Fruit fly (Drosophila melanogaster): Measurements from ENCODE around the gene CG42831.

CG42831 gene

dm6 chr3L:10775182-10775581 is 39.4 kb upstream of the CG42831 start (continued):
- TF ChIP-seq CG18764 (GFP tag; optimal IDR thresholded peaks at IDR 0.05): no peak
- no peak for TF ChIP-seq YL-1 (GFP tag; optimal IDR thresholded peaks at IDR 0.05)
- TF ChIP-seq vfl (GFP tag; optimal IDR thresholded peaks at IDR 0.05): no peak
- no peak for TF ChIP-seq CG10321 (GFP tag; IDR thresholded peaks at IDR 0.05)
- TF ChIP-seq gsb (GFP tag; IDR thresholded peaks at IDR 0.05): no peak
- peak; percentile 75; the same call in 1 of the 2 replicates for TF ChIP-seq Awh (GFP tag; IDR thresholded peaks at IDR 0.05)
- TF ChIP-seq ato (GFP tag; IDR thresholded peaks at IDR 0.05; ENCODE audit: partially characterized antibody): no peak
- TF ChIP-seq vvl (GFP tag; IDR thresholded peaks at IDR 0.05): 0 out of 2 replicates have a peak, but pooled peaks have one; percentile 18
- no peak for TF ChIP-seq Hsf (GFP tag; optimal IDR thresholded peaks at IDR 0.05)
- TF ChIP-seq Opbp (GFP tag; IDR thresholded peaks at IDR 0.05; ENCODE audit: partially characterized antibody): no peak
- TF ChIP-seq repo (GFP tag; optimal IDR thresholded peaks at IDR 0.05): no peak
- TF ChIP-seq ase (GFP tag; IDR thresholded peaks at IDR 0.05): no peak
- no peak for TF ChIP-seq da (GFP tag; optimal IDR thresholded peaks at IDR 0.05)
- peak; percentile 31 for TF ChIP-seq abd-A (tag; optimal IDR thresholded peaks at IDR 0.05)
- TF ChIP-seq CG9932 (GFP tag; IDR thresholded peaks at IDR 0.05): no peak
- 0 out of 2 replicates have a peak, but pooled peaks have one; percentile 14 for TF ChIP-seq sens-2 (GFP tag; IDR thresholded peaks at IDR 0.05)
- TF ChIP-seq CG10543 (GFP tag; optimal IDR thresholded peaks at IDR 0.05): no peak
- TF ChIP-seq sens (GFP tag): peak; percentile 54
- TF ChIP-seq Oaz (GFP tag; IDR thresholded peaks at IDR 0.05): no peak
- TF ChIP-seq kay (GFP tag; optimal IDR thresholded peaks at IDR 0.05): no peak
- no peak for TF ChIP-seq CG4617 (GFP tag; optimal IDR thresholded peaks at IDR 0.05; ENCODE audit: borderline replicate concordance)
- TF ChIP-seq CG7745 (tag; optimal IDR thresholded peaks at IDR 0.05): no peak
- no peak for TF ChIP-seq CG11085 (GFP tag; IDR thresholded peaks at IDR 0.05)
- TF ChIP-seq hb (GFP tag; IDR thresholded peaks at IDR 0.05; ENCODE audit: partially characterized antibody): no peak
- peak; percentile 1 for TF ChIP-seq CG15269 (tag; optimal IDR thresholded peaks at IDR 0.05)
- no peak for TF ChIP-seq CG31388 (GFP tag; optimal IDR thresholded peaks at IDR 0.05)
- TF ChIP-seq tup (GFP tag; optimal IDR thresholded peaks at IDR 0.05): no peak
- no peak for TF ChIP-seq Oli (tag; optimal IDR thresholded peaks at IDR 0.05)

dm6 chr3L:10775736-10776135 is 38.9 kb upstream of the CG42831 start:
- TF ChIP-seq CG9932 (GFP tag; IDR thresholded peaks at IDR 0.05) (no peak), Trl (optimal IDR thresholded peaks at IDR 0.05) (peak in 1 of 2 experiments; percentile 20), Trl (GFP tag; optimal IDR thresholded peaks at IDR 0.05) (no peak), corto (GFP tag; optimal IDR thresholded peaks at IDR 0.05) (peak; percentile 41), CG13894 (tag; optimal IDR thresholded peaks at IDR 0.05) (peak; percentile 93), grn (GFP tag; optimal IDR thresholded peaks at IDR 0.05) (peak; percentile 37), zf30C (GFP tag; optimal IDR thresholded peaks at IDR 0.05) (peak; percentile 80), sens (GFP tag) (peak; percentile 71), CG31224 (GFP tag; IDR thresholded peaks at IDR 0.05) (peak; percentile 98), wor (GFP tag; IDR thresholded peaks at IDR 0.05) (no peak), CG8290 (GFP tag; optimal IDR thresholded peaks at IDR 0.05) (no peak), CG8290 (tag; optimal IDR thresholded peaks at IDR 0.05) (peak in 1 of 2 experiments; percentile 34), B-H2 (GFP tag; optimal IDR thresholded peaks at IDR 0.05) (no peak), cg (GFP tag; optimal IDR thresholded peaks at IDR 0.05) (peak; percentile 21), knrl (GFP tag; IDR thresholded peaks at IDR 0.05; ENCODE audit: partially characterized antibody) (no peak), CG7928 (GFP tag; optimal IDR thresholded peaks at IDR 0.05) (no peak), D (optimal IDR thresholded peaks at IDR 0.05) (no peak), D (GFP tag; optimal IDR thresholded peaks at IDR 0.05) (no peak), Deaf1 (tag; optimal IDR thresholded peaks at IDR 0.05) (peak; percentile 41), nom (GFP tag; optimal IDR thresholded peaks at IDR 0.05) (peak; percentile 1), CG9797 (GFP tag; optimal IDR thresholded peaks at IDR 0.05) (no peak), MTF-1 (GFP tag; optimal IDR thresholded peaks at IDR 0.05; ENCODE audit: borderline replicate concordance) (peak; percentile 3), CG7745 (tag; optimal IDR thresholded peaks at IDR 0.05) (no peak), row (GFP tag; IDR thresholded peaks at IDR 0.05) (peak; percentile 8; the same call in 1 of the 3 replicates), chinmo (GFP tag; IDR thresholded peaks at IDR 0.05; ENCODE audit: partially characterized antibody) (0 out of 4 replicates have a peak, but pooled peaks have one; percentile 38), Med (GFP tag) (peak; percentile 80), NK7.1 (GFP tag; optimal IDR thresholded peaks at IDR 0.05) (no peak)

All from whole organism, embryonic.